Fruit fly (Drosophila melanogaster) whole organism, adult: Measurements from ENCODE around the gene CG31548.

Experiments used
- CG11617 ChIP-seq: fragments of 200-800 bp; sonication (Bioruptor generic); optimal IDR thresholded peaks from 2 replicates; lab custom pipeline; 2017; ENCODE audit warnings: mild to moderate bottlenecking, missing biosample characterization, missing genetic modification reagents, missing genetic modification characterization
- CG12768 ChIP-seq: fragments of 200-800 bp; sonication (Bioruptor generic); optimal IDR thresholded peaks from 2 replicates; lab custom pipeline; 2017; ENCODE audit warnings: missing biosample characterization, missing genetic modification characterization, mild to moderate bottlenecking, moderate library complexity, missing genetic modification reagents
- CG14711 ChIP-seq: fragments of 200-800 bp; sonication (Bioruptor generic); optimal IDR thresholded peaks from 2 replicates; lab custom pipeline; 2018; ENCODE audit warnings: missing biosample characterization, mild to moderate bottlenecking, missing genetic modification characterization, moderate library complexity
- CG1620 ChIP-seq: fragments of 200-800 bp; sonication (Bioruptor generic); optimal IDR thresholded peaks from 2 replicates; lab custom pipeline; 2016; ENCODE audit warnings: missing biosample characterization, missing genetic modification characterization
- CG33017 ChIP-seq: fragments of 200-800 bp; sonication (Bioruptor generic); optimal IDR thresholded peaks from 2 replicates; lab custom pipeline; 2018; ENCODE audit warnings: missing biosample characterization, mild to moderate bottlenecking, missing genetic modification characterization, moderate library complexity
- CG5204 ChIP-seq: fragments of 200-800 bp; sonication (Bioruptor generic); optimal IDR thresholded peaks from 2 replicates; lab custom pipeline; 2016; ENCODE audit warnings: missing biosample characterization, missing genetic modification characterization
- CG7045 ChIP-seq: fragments of 200-800 bp; sonication (Bioruptor generic); optimal IDR thresholded peaks from 2 replicates; lab custom pipeline; 2017; ENCODE audit warnings: missing biosample characterization, mild to moderate bottlenecking, missing genetic modification characterization
- CG7101 ChIP-seq: fragments of 200-800 bp; sonication (Bioruptor generic); optimal IDR thresholded peaks from 2 replicates; lab custom pipeline; 2018; ENCODE audit warnings: missing biosample characterization, mild to moderate bottlenecking, missing genetic modification characterization, moderate library complexity
- Clk ChIP-seq: fragments of 200-800 bp; sonication (Bioruptor generic); optimal IDR thresholded peaks from 2 replicates; lab custom pipeline; 2017; ENCODE audit warnings: missing biosample characterization, missing genetic modification characterization
- Crg-1 ChIP-seq: fragments of 200-800 bp; sonication (Bioruptor generic); optimal IDR thresholded peaks from 2 replicates; lab custom pipeline; 2016; ENCODE audit warnings: missing biosample characterization, missing genetic modification characterization
- Hr96 ChIP-seq: fragments of 200-800 bp; sonication (Bioruptor generic); optimal IDR thresholded peaks from 2 replicates; lab custom pipeline; 2016; ENCODE audit warnings: missing biosample characterization, missing genetic modification characterization
- Mnt ChIP-seq: fragments of 200-800 bp; sonication (Bioruptor generic); optimal IDR thresholded peaks from 2 replicates; lab custom pipeline; 2016; ENCODE audit warnings: missing biosample characterization, mild to moderate bottlenecking, missing genetic modification characterization
- bab1 ChIP-seq: fragments of 200-800 bp; sonication (Bioruptor generic); optimal IDR thresholded peaks from 3 replicates; lab custom pipeline; 2019; ENCODE audit warnings: missing biosample characterization, mild to moderate bottlenecking, missing genetic modification characterization, moderate library complexity
- cic ChIP-seq: fragments of 200-800 bp; sonication (Bioruptor generic); optimal IDR thresholded peaks from 2 replicates; lab custom pipeline; 2017; ENCODE audit warnings: missing biosample characterization, mild to moderate bottlenecking, missing genetic modification characterization, moderate library complexity
- cnc ChIP-seq, 2 experiments: fragments of >200 bp; optimal IDR thresholded peaks; 2 replicates each; lab custom pipeline; 2017
- kay ChIP-seq: fragments of 200-800 bp; sonication (Bioruptor generic); peaks from one replicate; lab custom pipeline; 2016; ENCODE audit warnings: missing biosample characterization, missing genetic modification characterization, borderline replicate concordance
- ovo ChIP-seq: fragments of 200-800 bp; sonication (Bioruptor generic); optimal IDR thresholded peaks from 2 replicates; lab custom pipeline; 2016; ENCODE audit warnings: missing biosample characterization, missing genetic modification characterization
- pad ChIP-seq: fragments of 200-800 bp; sonication (Bioruptor generic); optimal IDR thresholded peaks from 3 replicates; lab custom pipeline; 2017; ENCODE audit warnings: missing biosample characterization, missing genetic modification characterization, mild to moderate bottlenecking, moderate library complexity, missing genetic modification reagents
- tj ChIP-seq: fragments of 200-800 bp; sonication (Bioruptor generic); optimal IDR thresholded peaks from 3 replicates; lab custom pipeline; 2017; ENCODE audit warnings: missing biosample characterization, mild to moderate bottlenecking, missing genetic modification characterization, moderate library complexity
- toe ChIP-seq: fragments of 200-800 bp; sonication (Bioruptor generic); optimal IDR thresholded peaks from 2 replicates; lab custom pipeline; 2016; ENCODE audit warnings: missing biosample characterization, missing genetic modification characterization

Gene CG31548

dm6 chr3R:5669740-5670659 is 33.3 kb upstream of the CG31548 start:
- TF ChIP-seq CG14711 (no peak), kay (GFP tag; lab: Kevin White, UChicago) (no peak), CG7101 (no peak), Hr96 (GFP tag; lab: Kevin White, UChicago) (no peak), Clk (no peak), bab1 (no peak), CG1620 (GFP tag; lab: Kevin White, UChicago) (no peak), CG12768 (peak; percentile 9), tj (no peak), CG33017 (tag; lab: Kevin White, UChicago) (no peak), Crg-1 (GFP tag; lab: Kevin White, UChicago) (no peak), ovo (peak; percentile 9), Mnt (GFP tag; lab: Kevin White, UChicago) (no peak), cic (GFP tag; lab: Kevin White, UChicago) (peak; percentile 76), cnc (optimal IDR thresholded peaks at IDR 0.05; lab: Kevin White, UChicago) (no peak), CG7045 (GFP tag; lab: Kevin White, UChicago) (no peak), CG11617 (GFP tag; lab: Kevin White, UChicago) (no peak), pad (peak; percentile 87)

dm6 chr3R:5668928-5669739 is 32.5 kb upstream of the CG31548 start, which contains the start of the genes Xe7 and Atg17:
Xe7 (minus strand) TSS chr3R:5669334.
Atg17 (plus strand) TSS chr3R:5669713.
- peak; percentile 79 for TF ChIP-seq pad
- peak; percentile 89 for TF ChIP-seq CG33017 (tag; lab: Kevin White, UChicago)
- TF ChIP-seq Mnt (GFP tag; lab: Kevin White, UChicago): peak; percentile 86
- TF ChIP-seq ovo: peak; percentile 91
- TF ChIP-seq Hr96 (GFP tag; lab: Kevin White, UChicago): peak; percentile 94
- TF ChIP-seq tj: peak; percentile 59
- peak; percentile 92 for TF ChIP-seq CG7045 (GFP tag; lab: Kevin White, UChicago)
- peak; percentile 98 for TF ChIP-seq toe (GFP tag; lab: Kevin White, UChicago)
- TF ChIP-seq CG1620 (GFP tag; lab: Kevin White, UChicago): peak; percentile 96
- peak; percentile 29 for TF ChIP-seq cic (GFP tag; lab: Kevin White, UChicago)
- TF ChIP-seq Clk: peak; percentile 88
- TF ChIP-seq cnc (optimal IDR thresholded peaks at IDR 0.05; lab: Kevin White, UChicago): peak in 1 of 2 experiments; percentile 57
- TF ChIP-seq CG7101: peak; percentile 93
- peak; percentile 90 for TF ChIP-seq CG14711
- peak; percentile 97 for TF ChIP-seq CG5204 (GFP tag; lab: Kevin White, UChicago)
- peak; percentile 51 for TF ChIP-seq kay (GFP tag; lab: Kevin White, UChicago)
- peak; percentile 95 for TF ChIP-seq CG12768
- peak; percentile 84 for TF ChIP-seq bab1
- peak; percentile 92 for TF ChIP-seq CG11617 (GFP tag; lab: Kevin White, UChicago)
- peak; percentile 94 for TF ChIP-seq Crg-1 (GFP tag; lab: Kevin White, UChicago)

dm6 chr3R:5660198-5660893 is 23.7 kb upstream of the CG31548 start, which contains the start of gene Wdr33:
Wdr33 (plus strand) TSS chr3R:5660635.
- peak; percentile 88 for TF ChIP-seq tj
- peak; percentile 41 for TF ChIP-seq CG12768
- TF ChIP-seq pad: peak; percentile 24
- peak; percentile 44 for TF ChIP-seq ovo
- peak; percentile 52 for TF ChIP-seq Mnt (GFP tag; lab: Kevin White, UChicago)
- TF ChIP-seq CG11617 (GFP tag; lab: Kevin White, UChicago): peak; percentile 58
- TF ChIP-seq bab1: no peak
- TF ChIP-seq CG5204 (GFP tag; lab: Kevin White, UChicago): peak; percentile 52
- peak; percentile 43 for TF ChIP-seq CG7045 (GFP tag; lab: Kevin White, UChicago)
- TF ChIP-seq CG33017 (tag; lab: Kevin White, UChicago): peak; percentile 39
- TF ChIP-seq cnc (optimal IDR thresholded peaks at IDR 0.05; lab: Kevin White, UChicago): no peak
- TF ChIP-seq CG7101: peak; percentile 37
- no peak for TF ChIP-seq kay (GFP tag; lab: Kevin White, UChicago)

dm6 chr3R:5659829-5660197 is 23.2 kb upstream of the CG31548 start, which contains the start of gene CG2182:
CG2182 (minus strand) TSS chr3R:5659912.
- TF ChIP-seq CG1620 (GFP tag; lab: Kevin White, UChicago) (peak; percentile 60), CG5204 (GFP tag; lab: Kevin White, UChicago) (no peak), toe (GFP tag; lab: Kevin White, UChicago) (peak; percentile 38), Crg-1 (GFP tag; lab: Kevin White, UChicago) (peak; percentile 9), Hr96 (GFP tag; lab: Kevin White, UChicago) (no peak)
